Fruit fly (Drosophila melanogaster) whole organism, prepupa: Measurements from ENCODE around the gene CG17349.

Experiments used
- CG10631 ChIP-seq: fragments of 200-800 bp; sonication (Bioruptor generic); optimal IDR thresholded peaks from 2 replicates; lab custom pipeline; 2016; ENCODE audit warnings: missing biosample characterization, missing genetic modification characterization
- CG10669 ChIP-seq: fragments of 200-800 bp; sonication (Bioruptor generic); optimal IDR thresholded peaks from 3 replicates; lab custom pipeline; 2018; ENCODE audit warnings: missing biosample characterization, mild to moderate bottlenecking, missing genetic modification characterization, moderate library complexity
- CG11294 ChIP-seq: fragments of 200-800 bp; sonication (Bioruptor generic); IDR thresholded peaks from 2 replicates; pipeline ENCODE4 v1.3.6; 2022; ENCODE audit warnings: missing biosample characterization, missing genetic modification characterization
- CG11762 ChIP-seq: fragments of 200-800 bp; sonication (Bioruptor generic); optimal IDR thresholded peaks from 3 replicates; lab custom pipeline; 2016; ENCODE audit warnings: missing biosample characterization, missing genetic modification characterization; ENCODE audit not compliant: insufficient read depth
- CG11902 ChIP-seq: fragments of 200-800 bp; sonication (Bioruptor generic); optimal IDR thresholded peaks from 3 replicates; lab custom pipeline; 2016; ENCODE audit warnings: missing biosample characterization, missing genetic modification characterization
- CG15336 ChIP-seq: fragments of 200-800 bp; sonication (Bioruptor generic); IDR thresholded peaks from 2 replicates; pipeline ENCODE4 v1.3.6; 2022; ENCODE audit warnings: missing biosample characterization, missing genetic modification characterization
- CG1621 ChIP-seq: fragments of 200-800 bp; sonication (Bioruptor generic); optimal IDR thresholded peaks from 3 replicates; lab custom pipeline; 2018; ENCODE audit warnings: missing biosample characterization, mild to moderate bottlenecking, missing genetic modification characterization
- CG16779 ChIP-seq: fragments of 200-800 bp; sonication (Bioruptor generic); optimal IDR thresholded peaks from 3 replicates; lab custom pipeline; 2017; ENCODE audit warnings: missing biosample characterization, mild to moderate bottlenecking, missing genetic modification characterization
- CG3032 ChIP-seq: fragments of 200-800 bp; optimal IDR thresholded peaks from 2 replicates; lab custom pipeline; 2019; ENCODE audit warnings: missing biosample characterization, mild to moderate bottlenecking, missing genetic modification characterization, moderate library complexity
- CG31627 ChIP-seq: fragments of 200-800 bp; sonication (Bioruptor generic); optimal IDR thresholded peaks from 3 replicates; lab custom pipeline; 2016; ENCODE audit warnings: missing biosample characterization, missing genetic modification characterization
- CG32006 ChIP-seq: fragments of 200-800 bp; sonication (Bioruptor generic); optimal IDR thresholded peaks from 3 replicates; lab custom pipeline; 2017; ENCODE audit warnings: missing biosample characterization, mild to moderate bottlenecking, missing genetic modification characterization
- CG3919 ChIP-seq: fragments of 200-800 bp; sonication (Bioruptor generic); optimal IDR thresholded peaks from 3 replicates; lab custom pipeline; 2016; ENCODE audit warnings: missing biosample characterization, missing genetic modification characterization
- CG4318 ChIP-seq: fragments of 200-800 bp; sonication (Bioruptor generic); optimal IDR thresholded peaks from 3 replicates; lab custom pipeline; 2017; ENCODE audit warnings: missing biosample characterization, mild to moderate bottlenecking, missing genetic modification characterization
- CG6163 ChIP-seq: fragments of 200-800 bp; sonication (Bioruptor generic); IDR thresholded peaks from 3 replicates; pipeline ENCODE4 v1.3.6; 2022; ENCODE audit warnings: missing biosample characterization, missing genetic modification characterization
- CG6276 ChIP-seq: fragments of 200-800 bp; sonication (Bioruptor generic); optimal IDR thresholded peaks from 2 replicates; lab custom pipeline; 2017; ENCODE audit warnings: missing biosample characterization, mild to moderate bottlenecking, missing genetic modification characterization
- CG6792 ChIP-seq: fragments of 200-800 bp; sonication (Bioruptor generic); optimal IDR thresholded peaks from 3 replicates; lab custom pipeline; 2016; ENCODE audit warnings: missing biosample characterization, missing genetic modification characterization
- CG6808 ChIP-seq: fragments of 200-800 bp; sonication (Bioruptor generic); optimal IDR thresholded peaks from 3 replicates; lab custom pipeline; 2017; ENCODE audit warnings: missing biosample characterization, missing genetic modification characterization, mild to moderate bottlenecking, moderate library complexity, missing genetic modification reagents
- CG7368 ChIP-seq: fragments of 200-800 bp; sonication (Bioruptor generic); optimal IDR thresholded peaks from 3 replicates; lab custom pipeline; 2016; ENCODE audit warnings: missing biosample characterization, missing genetic modification characterization
- CG8119 ChIP-seq: fragments of 200-800 bp; sonication (Bioruptor generic); IDR thresholded peaks from 3 replicates; pipeline ENCODE4 v1.3.6; 2022; ENCODE audit warnings: missing biosample characterization, missing genetic modification characterization
- CG8319 ChIP-seq: fragments of 200-800 bp; sonication (Bioruptor generic); optimal IDR thresholded peaks from 3 replicates; lab custom pipeline; 2016; ENCODE audit warnings: missing biosample characterization, missing genetic modification characterization
- CG8632 ChIP-seq: fragments of 200-800 bp; sonication (Bioruptor generic); optimal IDR thresholded peaks from 3 replicates; lab custom pipeline; 2016; ENCODE audit warnings: missing biosample characterization, missing genetic modification characterization
- Eip75B ChIP-seq: fragments of 200-800 bp; sonication (Bioruptor generic); optimal IDR thresholded peaks from 3 replicates; lab custom pipeline; 2016; ENCODE audit warnings: missing biosample characterization, missing genetic modification characterization
- Eip78C ChIP-seq: fragments of 200-800 bp; sonication (Bioruptor generic); peaks from one replicate; lab custom pipeline; 2016; ENCODE audit warnings: missing biosample characterization, missing genetic modification characterization
- Eip93F ChIP-seq: fragments of 200-800 bp; sonication (Bioruptor generic); optimal IDR thresholded peaks from 2 replicates; lab custom pipeline; 2016; ENCODE audit warnings: missing biosample characterization, mild to moderate bottlenecking, missing genetic modification characterization
- Ets21C ChIP-seq: fragments of 200-800 bp; sonication (Bioruptor generic); optimal IDR thresholded peaks from 3 replicates; lab custom pipeline; 2016; ENCODE audit warnings: missing biosample characterization, missing genetic modification characterization
- Ets96B ChIP-seq: fragments of 200-800 bp; optimal IDR thresholded peaks from 2 replicates; lab custom pipeline; 2019; ENCODE audit warnings: missing biosample characterization, mild to moderate bottlenecking, missing genetic modification characterization, moderate library complexity
- Gug ChIP-seq: fragments of 200-800 bp; sonication (Bioruptor generic); IDR thresholded peaks from 2 replicates; pipeline ENCODE4 v1.3.6; 2022; ENCODE audit warnings: missing biosample characterization, missing genetic modification characterization
- Hr39 ChIP-seq: fragments of 200-800 bp; sonication (Bioruptor generic); optimal IDR thresholded peaks from 2 replicates; lab custom pipeline; 2016; ENCODE audit warnings: missing biosample characterization, missing genetic modification characterization
- Hr4 ChIP-seq: fragments of 200-800 bp; sonication (Bioruptor generic); optimal IDR thresholded peaks from 3 replicates; lab custom pipeline; 2016; ENCODE audit warnings: missing biosample characterization, missing genetic modification characterization
- Lpt ChIP-seq: fragments of 200-800 bp; sonication (Bioruptor generic); optimal IDR thresholded peaks from 3 replicates; lab custom pipeline; 2016; ENCODE audit warnings: missing biosample characterization, missing genetic modification characterization
- Met ChIP-seq: fragments of 200-800 bp; sonication (Bioruptor generic); optimal IDR thresholded peaks from 3 replicates; lab custom pipeline; 2016; ENCODE audit warnings: missing biosample characterization, missing genetic modification characterization
- OdsH ChIP-seq: fragments of 200-800 bp; sonication (Bioruptor generic); optimal IDR thresholded peaks from 3 replicates; lab custom pipeline; 2016; ENCODE audit warnings: missing biosample characterization, missing genetic modification characterization
- Smox ChIP-seq: fragments of 200-800 bp; sonication (Bioruptor generic); optimal IDR thresholded peaks from 3 replicates; lab custom pipeline; 2016; ENCODE audit warnings: missing biosample characterization, missing genetic modification characterization
- Sox102F ChIP-seq: fragments of 200-800 bp; sonication (Bioruptor generic); optimal IDR thresholded peaks from 2 replicates; lab custom pipeline; 2016; ENCODE audit warnings: missing biosample characterization, mild to moderate bottlenecking, missing genetic modification characterization
- Sox14 ChIP-seq: fragments of 200-800 bp; sonication (Bioruptor generic); optimal IDR thresholded peaks from 3 replicates; lab custom pipeline; 2016; ENCODE audit warnings: missing biosample characterization, missing genetic modification characterization
- Sox15 ChIP-seq: fragments of 200-800 bp; sonication (Bioruptor generic); optimal IDR thresholded peaks from 3 replicates; lab custom pipeline; 2016; ENCODE audit warnings: missing biosample characterization, missing genetic modification characterization
- achi ChIP-seq: fragments of 200-800 bp; sonication (Bioruptor generic); optimal IDR thresholded peaks from 3 replicates; lab custom pipeline; 2016; ENCODE audit warnings: missing biosample characterization, missing genetic modification characterization
- acj6 ChIP-seq: fragments of 200-800 bp; sonication (Bioruptor generic); optimal IDR thresholded peaks from 3 replicates; lab custom pipeline; 2016; ENCODE audit warnings: missing biosample characterization, missing genetic modification characterization
- cyc ChIP-seq: fragments of 200-800 bp; sonication (Bioruptor generic); optimal IDR thresholded peaks from 3 replicates; lab custom pipeline; 2016; ENCODE audit warnings: missing biosample characterization, missing genetic modification characterization
- dac ChIP-seq: fragments of 200-800 bp; sonication (Bioruptor generic); optimal IDR thresholded peaks from 2 replicates; lab custom pipeline; 2017; ENCODE audit warnings: missing biosample characterization, mild to moderate bottlenecking, missing genetic modification characterization
- dsx ChIP-seq: fragments of 200-800 bp; optimal IDR thresholded peaks from 3 replicates; lab custom pipeline; 2019; ENCODE audit warnings: missing biosample characterization, mild to moderate bottlenecking, missing genetic modification characterization, moderate library complexity; ENCODE audit not compliant: poor library complexity, severe bottlenecking
- eg ChIP-seq: fragments of 200-800 bp; sonication (Bioruptor generic); IDR thresholded peaks from 3 replicates; pipeline ENCODE4 v1.3.6; 2022; ENCODE audit warnings: missing biosample characterization, missing genetic modification characterization
- esn ChIP-seq: fragments of 200-800 bp; sonication (Bioruptor generic); optimal IDR thresholded peaks from 2 replicates; lab custom pipeline; 2016; ENCODE audit warnings: missing biosample characterization, mild to moderate bottlenecking, missing genetic modification characterization, moderate library complexity
- fd59A ChIP-seq: fragments of 200-800 bp; sonication (Bioruptor generic); optimal IDR thresholded peaks from 2 replicates; lab custom pipeline; 2017; ENCODE audit warnings: missing biosample characterization, mild to moderate bottlenecking, missing genetic modification characterization, missing genetic modification reagents
- fd85E ChIP-seq: fragments of 200-800 bp; sonication (Bioruptor generic); optimal IDR thresholded peaks from 3 replicates; lab custom pipeline; 2016; ENCODE audit warnings: missing biosample characterization, missing genetic modification characterization
- lz ChIP-seq: fragments of 200-800 bp; sonication (Bioruptor generic); optimal IDR thresholded peaks from 3 replicates; lab custom pipeline; 2016; ENCODE audit warnings: missing biosample characterization, missing genetic modification characterization
- net ChIP-seq: fragments of 200-800 bp; sonication (Bioruptor generic); optimal IDR thresholded peaks from 3 replicates; lab custom pipeline; 2016; ENCODE audit warnings: missing biosample characterization, missing genetic modification characterization
- pdm3 ChIP-seq: fragments of 200-800 bp; sonication (Bioruptor generic); optimal IDR thresholded peaks from 3 replicates; lab custom pipeline; 2016; ENCODE audit warnings: missing biosample characterization, missing genetic modification characterization
- ss ChIP-seq, 2 experiments: fragments of 200-800 bp; sonication (Bioruptor generic); optimal IDR thresholded peaks; 2 replicates in 1 of 2; 3 replicates in 1 of 2; lab custom pipeline; 2017 to 2018; ENCODE audit warnings: mild to moderate bottlenecking in 2 of 2, missing biosample characterization in 2 of 2, missing genetic modification characterization in 2 of 2, moderate library complexity in 1 of 2
- svp ChIP-seq: fragments of 200-800 bp; sonication (Bioruptor generic); peaks from one replicate; lab custom pipeline; 2016; ENCODE audit warnings: missing biosample characterization, missing genetic modification characterization

Gene CG17349

DNA sequence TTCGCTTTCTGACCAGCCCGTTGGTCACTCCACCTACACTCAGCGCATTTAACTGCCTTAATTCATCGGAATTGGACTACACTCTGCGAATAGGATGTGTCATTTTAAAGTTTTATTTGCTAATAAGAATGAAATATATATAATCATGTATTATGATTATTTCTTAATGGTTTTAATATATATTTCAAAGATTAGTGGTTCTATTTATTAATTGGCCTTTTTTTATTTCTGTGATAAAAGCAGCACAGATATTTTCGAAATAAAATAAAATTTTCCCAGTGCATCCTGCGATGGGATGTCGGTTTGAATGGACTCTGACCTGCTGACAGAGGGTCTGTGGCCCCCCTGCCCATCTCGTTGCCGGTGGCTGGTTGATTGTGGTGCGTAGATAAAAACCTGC, 3.6 kb downstream of the CG17349 start:
- TF ChIP-seq CG11902, result no peak
- TF ChIP-seq svp (GFP tag; lab: Kevin White, UChicago), result peak; percentile 31

DNA sequence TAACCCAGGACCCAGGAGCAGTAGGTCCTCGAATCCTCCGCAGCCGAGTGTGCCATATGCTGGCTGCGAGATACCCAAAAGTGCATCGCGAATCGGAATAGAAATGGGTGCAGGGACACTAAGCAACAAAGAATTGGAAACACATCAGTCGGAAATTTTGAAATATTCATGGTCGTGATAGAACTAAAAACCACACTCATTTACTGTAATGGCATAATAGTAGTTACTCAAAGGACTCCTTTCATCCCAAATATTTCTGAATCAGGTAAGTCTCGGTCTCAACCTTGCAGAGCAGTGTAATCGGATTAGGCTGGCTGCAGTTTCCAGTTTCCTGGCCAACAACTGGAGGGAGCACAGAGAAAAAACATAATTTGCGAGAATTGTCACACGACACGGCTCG, 5.9 kb downstream of the CG17349 start:
- TF ChIP-seq ss (GFP tag; optimal IDR thresholded peaks at IDR 0.05; lab: Kevin White, UChicago), result peak; percentile 17 to 45
- peak; percentile 62 for TF ChIP-seq CG3032 (tag; lab: Kevin White, UChicago)
- no peak for TF ChIP-seq fd85E
- peak; percentile 89 for TF ChIP-seq CG15336 (GFP tag; lab: Robert Waterston, UW)
- peak; percentile 43 for TF ChIP-seq pdm3
- peak; percentile 49 for TF ChIP-seq acj6 (GFP tag; lab: Kevin White, UChicago)
- TF ChIP-seq CG6163 (GFP tag; lab: Robert Waterston, UW), result peak; percentile 84
- peak; percentile 53 for TF ChIP-seq net
- peak; percentile 54 for TF ChIP-seq CG11762
- peak; percentile 51 for TF ChIP-seq Sox14 (GFP tag; lab: Kevin White, UChicago)
- TF ChIP-seq Ets96B (tag; lab: Kevin White, UChicago), result peak; percentile 40
- peak; percentile 52 for TF ChIP-seq fd59A (GFP tag; lab: Kevin White, UChicago)
- peak; percentile 15 for TF ChIP-seq Sox15 (GFP tag; lab: Kevin White, UChicago)
- TF ChIP-seq Ets21C (GFP tag; lab: Kevin White, UChicago), result peak; percentile 24
- no peak for TF ChIP-seq CG8319 (GFP tag; lab: Kevin White, UChicago)
- TF ChIP-seq Gug (GFP tag; lab: Robert Waterston, UW), result no peak; the same call in 1 of the 2 replicates
- no peak for TF ChIP-seq Eip93F (GFP tag; lab: Kevin White, UChicago)
- peak; percentile 14 for TF ChIP-seq CG31627 (GFP tag; lab: Kevin White, UChicago)
- peak; percentile 35; the same call in 1 of the 2 replicates for TF ChIP-seq CG11294 (GFP tag; lab: Robert Waterston, UW)
- peak; percentile 19 for TF ChIP-seq esn (GFP tag; lab: Kevin White, UChicago)
- TF ChIP-seq CG16779 (tag; lab: Kevin White, UChicago), result peak; percentile 51
- TF ChIP-seq CG32006, result peak; percentile 79
- TF ChIP-seq CG6276 (GFP tag; lab: Kevin White, UChicago), result peak; percentile 75
- peak; percentile 49 for TF ChIP-seq dac (GFP tag; lab: Kevin White, UChicago)
- peak; percentile 26 for TF ChIP-seq CG1621
- peak; percentile 5 for TF ChIP-seq CG11902
- peak; percentile 26 for TF ChIP-seq cyc (GFP tag; lab: Kevin White, UChicago)
- TF ChIP-seq CG3919 (GFP tag; lab: Kevin White, UChicago), result peak; percentile 59
- peak; percentile 37 for TF ChIP-seq CG6792
- TF ChIP-seq eg (GFP tag; lab: Robert Waterston, UW), result peak; percentile 84
- TF ChIP-seq CG10631 (GFP tag; lab: Kevin White, UChicago), result peak; percentile 69
- peak; percentile 54 for TF ChIP-seq CG6808 (GFP tag; lab: Kevin White, UChicago)
- TF ChIP-seq CG8632 (GFP tag; lab: Kevin White, UChicago), result peak; percentile 8
- TF ChIP-seq CG10669 (GFP tag; lab: Kevin White, UChicago), result peak; percentile 66
- peak; percentile 35 for TF ChIP-seq CG7368
- peak; percentile 59 for TF ChIP-seq dsx (GFP tag; lab: Kevin White, UChicago)
- peak; percentile 68 for TF ChIP-seq Hr4 (GFP tag; lab: Kevin White, UChicago)
- peak; percentile 51 for TF ChIP-seq Lpt (GFP tag; lab: Kevin White, UChicago)
- peak; percentile 71 for TF ChIP-seq OdsH (GFP tag; lab: Kevin White, UChicago)
- TF ChIP-seq Eip78C (GFP tag; lab: Kevin White, UChicago), result peak; percentile 76
- peak; percentile 65 for TF ChIP-seq CG4318 (GFP tag; lab: Kevin White, UChicago)
- TF ChIP-seq Met (GFP tag; lab: Kevin White, UChicago), result peak; percentile 25
- no peak for TF ChIP-seq Sox102F (GFP tag; lab: Kevin White, UChicago)
- peak; percentile 51 for TF ChIP-seq Eip75B (GFP tag; lab: Kevin White, UChicago)
- peak; percentile 59 for TF ChIP-seq svp (GFP tag; lab: Kevin White, UChicago)
- peak; percentile 86 for TF ChIP-seq CG8119 (GFP tag; lab: Robert Waterston, UW)
- peak; percentile 23 for TF ChIP-seq Smox (GFP tag; lab: Kevin White, UChicago)
- peak; percentile 11 for TF ChIP-seq Hr39 (GFP tag; lab: Kevin White, UChicago)
- TF ChIP-seq lz (GFP tag; lab: Kevin White, UChicago), result peak; percentile 23
- peak; percentile 72 for TF ChIP-seq achi (GFP tag; lab: Kevin White, UChicago)
